Worm (Caenorhabditis elegans) whole organism, L1 larva: ENCODE data around the gene raga-1.

Experiments
- C04F5.9 ChIP-seq: sonication (generic microtip); optimal IDR thresholded peaks from 2 replicates; lab custom pipeline; 2016; ENCODE audit warnings: missing genetic modification characterization, missing compliant biosample characterization
- C34B4.2 ChIP-seq: sonication (generic microtip); optimal IDR thresholded peaks from 2 replicates; lab custom pipeline; 2017; ENCODE audit warnings: mild to moderate bottlenecking, missing genetic modification characterization, missing compliant biosample characterization
- Y116A8C.19 ChIP-seq: sonication (generic microtip); optimal IDR thresholded peaks from 2 replicates; lab custom pipeline; 2016; ENCODE audit warnings: missing compliant biosample characterization, missing genetic modification characterization, borderline replicate concordance
- alr-1 ChIP-seq: fragments of 200-800 bp; sonication (Bioruptor generic); optimal IDR thresholded peaks from 2 replicates; lab custom pipeline; 2018; ENCODE audit warnings: borderline replicate concordance, mild to moderate bottlenecking, missing genetic modification characterization, missing compliant biosample characterization
- dsc-1 ChIP-seq: sonication (generic microtip); optimal IDR thresholded peaks from 2 replicates; lab custom pipeline; 2016; ENCODE audit warnings: mild to moderate bottlenecking, missing genetic modification characterization, missing compliant biosample characterization
- ets-5 ChIP-seq: fragments of 200-800 bp; sonication (Bioruptor generic); IDR thresholded peaks from 2 replicates; pipeline ENCODE4 v1.3.6; 2022; ENCODE audit warnings: missing genetic modification characterization, missing compliant biosample characterization
- fkh-8 ChIP-seq: sonication (generic microtip); optimal IDR thresholded peaks from 2 replicates; lab custom pipeline; 2016; ENCODE audit warnings: mild to moderate bottlenecking, missing genetic modification characterization, missing compliant biosample characterization
- hpl-2 ChIP-seq: fragments of 150-350 bp; optimal IDR thresholded peaks from 2 replicates; lab custom pipeline; 2014; ENCODE audit warnings: missing biosample characterization, missing genetic modification reagents, missing genetic modification characterization
- jun-1 ChIP-seq: fragments of 150-350 bp; optimal IDR thresholded peaks from 2 replicates; lab custom pipeline; 2014; ENCODE audit warnings: missing biosample characterization, missing genetic modification reagents, missing genetic modification characterization
- lin-14 ChIP-seq: fragments of 200-800 bp; sonication (Bioruptor generic); optimal IDR thresholded peaks from 2 replicates; lab custom pipeline; 2018; ENCODE audit warnings: mild to moderate bottlenecking, missing genetic modification characterization, moderate library complexity, missing compliant biosample characterization
- mab-9 ChIP-seq: fragments of 200-800 bp; sonication (Bioruptor generic); IDR thresholded peaks from 2 replicates; pipeline ENCODE4 v1.3.6; 2022; ENCODE audit warnings: missing genetic modification reagents, missing genetic modification characterization, missing compliant biosample characterization
- nhr-237 ChIP-seq: fragments of 150-350 bp; optimal IDR thresholded peaks from 2 replicates; lab custom pipeline; 2014; ENCODE audit warnings: missing biosample characterization, missing genetic modification characterization
- nhr-77 ChIP-seq: fragments of 150-350 bp; optimal IDR thresholded peaks from 2 replicates; lab custom pipeline; 2014; ENCODE audit warnings: missing biosample characterization, missing genetic modification characterization
- pag-3 ChIP-seq: sonication (generic microtip); optimal IDR thresholded peaks from 2 replicates; lab custom pipeline; 2017; ENCODE audit warnings: missing genetic modification characterization, mild to moderate bottlenecking, missing compliant biosample characterization, antibody characterized with exemption, borderline replicate concordance; ENCODE audit not compliant: insufficient read depth
- skn-1 ChIP-seq: fragments of 150-350 bp; optimal IDR thresholded peaks from 2 replicates; lab custom pipeline; 2014; ENCODE audit warnings: missing biosample characterization, missing genetic modification characterization
- snu-23 ChIP-seq: sonication (generic microtip); optimal IDR thresholded peaks from 2 replicates; lab custom pipeline; 2016; ENCODE audit warnings: missing genetic modification characterization, missing compliant biosample characterization
- sptf-1 ChIP-seq: fragments of 150-350 bp; optimal IDR thresholded peaks from 2 replicates; lab custom pipeline; 2014; ENCODE audit warnings: missing biosample characterization, missing genetic modification characterization
- tlp-1 ChIP-seq: fragments of 150-350 bp; optimal IDR thresholded peaks from 2 replicates; lab custom pipeline; 2014; ENCODE audit warnings: missing biosample characterization, missing genetic modification characterization
- unc-86 ChIP-seq: sonication (generic microtip); optimal IDR thresholded peaks from 2 replicates; lab custom pipeline; 2016; ENCODE audit warnings: missing genetic modification characterization, missing compliant biosample characterization
- unc-98 ChIP-seq: fragments of 200-800 bp; sonication (Bioruptor generic); IDR thresholded peaks from 2 replicates; pipeline ENCODE4 v1.3.6; 2022; ENCODE audit warnings: missing genetic modification characterization, missing compliant biosample characterization
- vab-15 ChIP-seq: sonication (generic microtip); optimal IDR thresholded peaks from 2 replicates; lab custom pipeline; 2017; ENCODE audit warnings: missing genotype, mild to moderate bottlenecking, missing genetic modification characterization, missing compliant biosample characterization
- ztf-4 ChIP-seq: fragments of 150-350 bp; optimal IDR thresholded peaks from 2 replicates; lab custom pipeline; 2014; ENCODE audit warnings: missing biosample characterization, missing genetic modification characterization

raga-1 gene

DNA sequence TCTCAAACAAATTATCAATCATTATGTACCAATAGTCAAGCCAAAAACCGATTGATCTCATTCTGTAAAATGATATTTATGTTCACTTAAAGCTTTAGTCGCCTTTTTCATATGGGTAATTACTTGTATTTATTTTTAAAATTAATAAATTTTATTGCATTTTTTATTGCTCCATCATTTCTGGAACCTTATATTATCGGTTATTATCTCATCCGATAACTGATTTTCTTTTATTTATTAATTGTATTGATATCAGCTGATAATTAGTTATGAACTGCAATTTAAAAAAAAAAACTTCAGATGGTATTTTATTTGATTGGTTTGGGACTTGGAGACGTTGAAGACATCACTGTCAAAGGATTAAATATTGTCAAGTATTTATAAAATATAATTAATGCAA, 48.7 kb downstream of the raga-1 start, which contains the start of gene dph-5:
Gene dph-5, plus strand, starts transcription at position 301 of the 400 bp plus-strand sequence.
- no peak for TF ChIP-seq nhr-237
- TF ChIP-seq jun-1 (tag; lab: Kevin White, UChicago): no peak
- TF ChIP-seq C04F5.9 (tag; lab: Kevin White, UChicago): no peak
- no peak for TF ChIP-seq lin-14 (GFP tag; lab: Kevin White, UChicago)

DNA sequence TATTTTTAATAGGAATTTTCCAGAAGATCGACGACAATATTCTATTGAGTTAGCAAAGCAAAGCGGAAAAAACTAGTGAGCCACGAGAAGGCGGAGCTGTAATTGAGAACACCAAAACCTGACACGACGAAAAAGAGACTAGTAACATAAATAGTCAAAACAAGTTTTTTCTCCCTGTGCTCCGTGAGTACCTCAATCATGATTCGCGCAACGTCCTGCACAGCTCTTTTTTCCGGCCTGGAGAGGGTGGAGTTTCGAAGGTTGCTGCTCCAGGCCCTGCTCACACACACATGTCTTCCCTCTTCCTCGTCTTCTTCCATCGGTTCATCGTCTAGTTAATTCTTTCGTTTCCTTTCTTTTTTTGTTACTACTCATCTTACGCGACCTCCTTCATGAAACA, 50.4 kb downstream of the raga-1 start, which contains the start of gene clh-2:
Gene clh-2, plus strand, starts transcription at position 301 of the 400 bp plus-strand sequence.
- no peak for TF ChIP-seq snu-23 (GFP tag; lab: Kevin White, UChicago)
- no peak for TF ChIP-seq tlp-1
- TF ChIP-seq unc-98 (GFP tag; lab: Robert Waterston, UW): no peak
- TF ChIP-seq sptf-1: no peak
- no peak for TF ChIP-seq alr-1 (tag; lab: Kevin White, UChicago)
- TF ChIP-seq nhr-77: no peak
- TF ChIP-seq skn-1 (tag; lab: Kevin White, UChicago): no peak
- TF ChIP-seq hpl-2 (GFP tag; lab: Kevin White, UChicago): no peak
- TF ChIP-seq unc-86 (tag; lab: Kevin White, UChicago): no peak
- TF ChIP-seq dsc-1 (tag; lab: Kevin White, UChicago): no peak
- TF ChIP-seq vab-15: no peak
- TF ChIP-seq Y116A8C.19 (tag; lab: Kevin White, UChicago): no peak
- TF ChIP-seq pag-3 (tag; lab: Kevin White, UChicago): no peak
- TF ChIP-seq fkh-8 (tag; lab: Kevin White, UChicago): no peak
- no peak for TF ChIP-seq mab-9 (GFP tag; lab: Robert Waterston, UW)
- no peak for TF ChIP-seq ztf-4 (tag; lab: Kevin White, UChicago)
- TF ChIP-seq ets-5 (GFP tag; lab: Robert Waterston, UW): no peak
- no peak for TF ChIP-seq C34B4.2 (tag; lab: Kevin White, UChicago)
